Fruit fly (Drosophila melanogaster) whole organism, prepupa: Measurements from ENCODE around the gene grk.

Source experiments
- CG11762 ChIP-seq: fragments of 200-800 bp; sonication (Bioruptor generic); optimal IDR thresholded peaks from 3 replicates; lab custom pipeline; 2016; ENCODE audit warnings: missing biosample characterization, missing genetic modification characterization; ENCODE audit not compliant: insufficient read depth
- CG1621 ChIP-seq: fragments of 200-800 bp; sonication (Bioruptor generic); optimal IDR thresholded peaks from 3 replicates; lab custom pipeline; 2018; ENCODE audit warnings: missing biosample characterization, mild to moderate bottlenecking, missing genetic modification characterization
- CG16779 ChIP-seq: fragments of 200-800 bp; sonication (Bioruptor generic); optimal IDR thresholded peaks from 3 replicates; lab custom pipeline; 2017; ENCODE audit warnings: missing biosample characterization, mild to moderate bottlenecking, missing genetic modification characterization
- CG31627 ChIP-seq: fragments of 200-800 bp; sonication (Bioruptor generic); optimal IDR thresholded peaks from 3 replicates; lab custom pipeline; 2016; ENCODE audit warnings: missing biosample characterization, missing genetic modification characterization
- CG34406 ChIP-seq: fragments of 200-800 bp; sonication (Bioruptor generic); optimal IDR thresholded peaks from 3 replicates; lab custom pipeline; 2016; ENCODE audit warnings: missing biosample characterization, missing genetic modification characterization
- CG8119 ChIP-seq: fragments of 200-800 bp; sonication (Bioruptor generic); IDR thresholded peaks from 3 replicates; pipeline ENCODE4 v1.3.6; 2022; ENCODE audit warnings: missing biosample characterization, missing genetic modification characterization
- Gug ChIP-seq: fragments of 200-800 bp; sonication (Bioruptor generic); IDR thresholded peaks from 2 replicates; pipeline ENCODE4 v1.3.6; 2022; ENCODE audit warnings: missing biosample characterization, missing genetic modification characterization
- Met ChIP-seq: fragments of 200-800 bp; sonication (Bioruptor generic); optimal IDR thresholded peaks from 3 replicates; lab custom pipeline; 2016; ENCODE audit warnings: missing biosample characterization, missing genetic modification characterization
- OdsH ChIP-seq: fragments of 200-800 bp; sonication (Bioruptor generic); optimal IDR thresholded peaks from 3 replicates; lab custom pipeline; 2016; ENCODE audit warnings: missing biosample characterization, missing genetic modification characterization
- Smox ChIP-seq: fragments of 200-800 bp; sonication (Bioruptor generic); optimal IDR thresholded peaks from 3 replicates; lab custom pipeline; 2016; ENCODE audit warnings: missing biosample characterization, missing genetic modification characterization
- Sox14 ChIP-seq: fragments of 200-800 bp; sonication (Bioruptor generic); optimal IDR thresholded peaks from 3 replicates; lab custom pipeline; 2016; ENCODE audit warnings: missing biosample characterization, missing genetic modification characterization
- acj6 ChIP-seq: fragments of 200-800 bp; sonication (Bioruptor generic); optimal IDR thresholded peaks from 3 replicates; lab custom pipeline; 2016; ENCODE audit warnings: missing biosample characterization, missing genetic modification characterization
- lz ChIP-seq: fragments of 200-800 bp; sonication (Bioruptor generic); optimal IDR thresholded peaks from 3 replicates; lab custom pipeline; 2016; ENCODE audit warnings: missing biosample characterization, missing genetic modification characterization

- TF ChIP-seq Sox14 (GFP tag; lab: Kevin White, UChicago) (no peak), Gug (GFP tag; lab: Robert Waterston, UW) (no peak), CG11762 (GFP tag; lab: Kevin White, UChicago) (no peak), CG16779 (tag; lab: Kevin White, UChicago) (no peak), CG34406 (GFP tag; lab: Kevin White, UChicago) (no peak), CG1621 (no peak), lz (GFP tag; lab: Kevin White, UChicago) (no peak), Smox (GFP tag; lab: Kevin White, UChicago) (no peak), CG8119 (no peak), acj6 (GFP tag; lab: Kevin White, UChicago) (no peak), CG31627 (GFP tag; lab: Kevin White, UChicago) (no peak), Met (GFP tag; lab: Kevin White, UChicago) (no peak), OdsH (GFP tag; lab: Kevin White, UChicago) (no peak)
Observed at dm6 chr2L:8417562-8417961, 15.8 kb downstream of the grk start.
